Worm (Caenorhabditis elegans): ENCODE measurements around the gene srx-22.

srx-22 gene

DNA sequence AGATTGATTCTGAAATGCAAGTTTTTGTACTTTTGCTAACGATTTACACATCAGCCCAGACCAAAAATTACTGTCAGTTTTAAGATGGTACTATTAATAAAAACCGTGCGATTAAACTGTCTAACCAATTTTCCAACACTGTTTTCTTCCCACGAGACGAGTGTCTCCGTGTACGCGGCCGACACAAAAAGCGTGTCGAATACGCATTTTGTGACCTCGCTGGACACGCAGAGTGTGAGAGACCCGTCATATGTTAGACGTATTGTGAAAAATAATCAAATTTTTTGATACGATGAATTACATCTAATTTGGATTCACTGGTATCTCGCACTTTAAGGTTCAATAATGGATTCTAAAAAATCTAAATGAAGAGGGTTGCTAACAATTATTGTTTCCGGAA lies 44.1 kb upstream of the srx-22 start (continued):
- TF ChIP-seq pha-4 (GFP tag; IDR thresholded peaks at IDR 0.05) (no peak), pha-4 (tag; optimal IDR thresholded peaks at IDR 0.05) (no peak), mdl-1 (tag; optimal IDR thresholded peaks at IDR 0.05) (peak; percentile 15 to 74), snpc-1.2 (GFP tag; IDR thresholded peaks at IDR 0.05) (no peak), hif-1 (tag; optimal IDR thresholded peaks at IDR 0.05) (peak in 1 of 2 experiments; percentile 4), dve-1 (tag; optimal IDR thresholded peaks at IDR 0.05; ENCODE audit: insufficient read depth) (peak; percentile 66), daf-16 (GFP tag; optimal IDR thresholded peaks at IDR 0.05) (no peak), daf-16 (tag; optimal IDR thresholded peaks at IDR 0.05) (peak; percentile 40), nhr-77 (tag; optimal IDR thresholded peaks at IDR 0.05) (peak; percentile 85)

DNA sequence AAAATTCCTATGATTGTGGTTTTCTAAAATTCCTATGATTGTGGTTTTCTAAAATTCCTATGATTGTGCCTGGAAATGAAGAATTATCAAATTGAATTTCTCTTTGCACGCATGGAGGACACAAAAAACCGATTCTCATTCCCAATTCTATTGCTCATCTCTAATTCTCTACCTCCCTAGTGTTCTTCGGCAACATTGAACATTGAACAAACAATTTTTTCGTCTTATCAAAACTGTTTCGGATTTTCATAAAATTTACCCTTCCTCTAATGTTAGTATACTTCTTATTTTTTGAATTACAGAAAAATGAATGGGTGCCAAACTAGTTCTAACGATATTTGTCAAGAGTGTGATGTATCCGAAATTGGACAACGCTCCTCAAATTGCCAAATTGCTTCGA lies 43.5 kb upstream of the srx-22 start, which contains the start of gene pals-31:
pals-31 (plus strand) TSS at position 301 of the 400 bp plus-strand sequence.
- TF ChIP-seq lin-15B (tag; optimal IDR thresholded peaks at IDR 0.05) (no peak), egl-27 (tag; optimal IDR thresholded peaks at IDR 0.05) (no peak), daf-8 (GFP tag; IDR thresholded peaks at IDR 0.05) (no peak), madf-9 (GFP tag; conservative IDR thresholded peaks at IDR 0.05) (no peak), F26F4.8 (GFP tag; conservative IDR thresholded peaks at IDR 0.05) (no peak), mdt-29 (GFP tag; IDR thresholded peaks at IDR 0.05) (no peak)

DNA sequence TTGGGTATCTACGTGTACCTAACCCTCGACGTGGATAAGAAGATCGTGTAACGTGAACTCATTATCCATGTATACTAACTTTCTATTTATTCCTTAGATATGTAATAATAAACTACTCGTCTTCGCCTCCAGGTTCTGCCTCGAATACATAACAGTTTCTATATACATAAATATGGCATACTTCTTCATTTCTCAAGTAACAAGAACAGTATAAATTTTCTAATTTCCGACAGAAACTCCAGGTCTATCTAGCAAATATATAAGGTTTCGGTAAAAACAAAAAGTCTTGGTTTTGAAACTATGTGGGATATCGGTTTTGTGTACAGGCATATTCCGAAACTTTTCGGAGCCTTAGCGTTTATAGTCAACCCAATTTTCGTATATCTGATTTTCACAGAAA lies 41.4 kb upstream of the srx-22 start, which contains the start of gene srj-37:
srj-37 (plus strand) TSS at position 301 of the 400 bp plus-strand sequence.
- no peak for TF ChIP-seq mep-1 (tag; optimal IDR thresholded peaks at IDR 0.05)
- no peak for TF ChIP-seq spr-3 (GFP tag; optimal IDR thresholded peaks at IDR 0.05)

DNA sequence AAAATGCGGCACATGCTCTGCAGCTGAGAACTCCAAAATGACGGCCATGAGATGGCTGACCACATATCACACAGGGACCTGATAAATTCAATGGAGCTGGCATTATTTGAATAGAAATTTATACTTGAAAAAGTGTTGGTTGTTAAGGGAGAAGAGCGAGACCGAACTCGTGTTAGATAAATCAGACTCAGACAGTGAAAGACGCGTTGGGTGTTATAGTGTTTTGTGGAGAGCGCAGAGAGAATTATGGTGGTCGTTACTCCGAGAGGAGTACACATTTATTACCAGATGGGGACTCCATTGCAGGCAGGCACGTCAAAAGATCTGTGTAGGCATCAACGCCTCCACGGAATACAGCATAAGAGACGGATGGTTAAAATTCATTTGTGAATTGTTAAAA lies 37.0 kb upstream of the srx-22 start, which contains the start of gene nhr-190:
nhr-190 (minus strand) TSS at position 175 of the 400 bp plus-strand sequence.
- TF ChIP-seq madf-9 (GFP tag; conservative IDR thresholded peaks at IDR 0.05) (no peak), jun-1 (tag; optimal IDR thresholded peaks at IDR 0.05) (no peak), hmg-1.1 (GFP tag; IDR thresholded peaks at IDR 0.05) (0 out of 2 replicates have a peak, but pooled peaks have one; percentile 39), hlh-30 (tag; optimal IDR thresholded peaks at IDR 0.05; ENCODE audit: insufficient read depth) (peak; percentile 58), snpc-4 (tag; optimal IDR thresholded peaks at IDR 0.05) (no peak), T20F7.1 (GFP tag; optimal IDR thresholded peaks at IDR 0.05) (no peak), zip-2 (tag; optimal IDR thresholded peaks at IDR 0.05) (no peak), nhr-77 (tag; optimal IDR thresholded peaks at IDR 0.05) (no peak), vab-7 (GFP tag; IDR thresholded peaks at IDR 0.05) (no peak), lin-39 (tag; optimal IDR thresholded peaks at IDR 0.05) (no peak), F49E8.2 (tag; optimal IDR thresholded peaks at IDR 0.05; ENCODE audit: borderline replicate concordance) (no peak), ztf-7 (tag; optimal IDR thresholded peaks at IDR 0.05) (no peak), F37D6.2 (tag; optimal IDR thresholded peaks at IDR 0.05) (no peak), sdz-12 (GFP tag; optimal IDR thresholded peaks at IDR 0.05) (no peak), Y105C5A.15 (GFP tag; IDR thresholded peaks at IDR 0.05) (no peak), nhr-237 (tag; optimal IDR thresholded peaks at IDR 0.05) (no peak), ceh-20 (GFP tag; IDR thresholded peaks at IDR 0.05) (no peak), lim-7 (GFP tag; IDR thresholded peaks at IDR 0.05) (0 out of 2 replicates have a peak, but pooled peaks have one; percentile 3), lsy-2 (tag; optimal IDR thresholded peaks at IDR 0.05) (no peak), dpl-1 (GFP tag; optimal IDR thresholded peaks at IDR 0.05) (no peak), mxl-2 (GFP tag; conservative IDR thresholded peaks at IDR 0.05) (no peak), rbr-2 (tag; optimal IDR thresholded peaks at IDR 0.05) (no peak), unc-130 (GFP tag; optimal IDR thresholded peaks at IDR 0.05) (no peak), nhr-76 (tag; optimal IDR thresholded peaks at IDR 0.05) (no peak)
